Worm (Caenorhabditis elegans) whole organism, L2 larva: ENCODE data around the gene T26E4.18.
A peak's percentile ranks its signal among the peaks of the same experiment; 100 is the strongest.
"Not testable (repeated sequence)": the region's sequence is repeated elsewhere in the genome, so short reads cannot be mapped to it uniquely, and the experiment has no call there.

Experiments used
- C34F6.9 ChIP-seq: fragments of 150-350 bp; optimal IDR thresholded peaks from 2 replicates; lab custom pipeline; 2014; ENCODE audit warnings: missing biosample characterization, missing genetic modification characterization
- F13H6.1 ChIP-seq: sonication (generic microtip); optimal IDR thresholded peaks from 2 replicates; lab custom pipeline; 2016; ENCODE audit warnings: missing genetic modification characterization, missing compliant biosample characterization
- R02D3.7 ChIP-seq: fragments of 150-350 bp; optimal IDR thresholded peaks from 2 replicates; lab custom pipeline; 2014; ENCODE audit warnings: missing biosample characterization, missing genetic modification characterization
- Y55F3AM.14 ChIP-seq: fragments of 200-800 bp; sonication (Bioruptor generic); optimal IDR thresholded peaks from 2 replicates; lab custom pipeline; 2018; ENCODE audit warnings: mild to moderate bottlenecking, missing genetic modification characterization, missing compliant biosample characterization
- ZK546.5 ChIP-seq: sonication (generic microtip); optimal IDR thresholded peaks from 2 replicates; lab custom pipeline; 2017; ENCODE audit warnings: missing biosample characterization, missing genetic modification characterization
- alr-1 ChIP-seq: fragments of 150-350 bp; optimal IDR thresholded peaks from 2 replicates; lab custom pipeline; 2014; ENCODE audit warnings: missing biosample characterization, missing genetic modification characterization
- aly-2 ChIP-seq: fragments of 150-350 bp; optimal IDR thresholded peaks from 2 replicates; lab custom pipeline; 2014; ENCODE audit warnings: missing biosample characterization, missing genetic modification characterization
- ama-1 ChIP-seq: fragments of 150-350 bp; optimal IDR thresholded peaks from 2 replicates; lab custom pipeline; 2018; ENCODE audit warnings: inconsistent platforms
- blmp-1 ChIP-seq: sonication (generic microtip); optimal IDR thresholded peaks from 2 replicates; lab custom pipeline; 2017; ENCODE audit warnings: missing genetic modification characterization, mild to moderate bottlenecking, missing compliant biosample characterization, antibody characterized with exemption, moderate library complexity; ENCODE audit not compliant: insufficient read depth
- ceh-16 ChIP-seq: fragments of 150-350 bp; optimal IDR thresholded peaks from 2 replicates; lab custom pipeline; 2014; ENCODE audit warnings: missing biosample characterization, missing genetic modification characterization
- ceh-82 ChIP-seq: fragments of 150-350 bp; optimal IDR thresholded peaks from 2 replicates; lab custom pipeline; 2014; ENCODE audit warnings: missing biosample characterization, missing genetic modification characterization
- crh-2 ChIP-seq: sonication (generic microtip); optimal IDR thresholded peaks from 2 replicates; lab custom pipeline; 2017; ENCODE audit warnings: missing biosample characterization, missing genetic modification characterization
- egl-27 ChIP-seq: sonication (generic microtip); optimal IDR thresholded peaks from 3 replicates; lab custom pipeline; 2017; ENCODE audit warnings: missing biosample characterization, missing genetic modification reagents, missing genetic modification characterization
- elt-1 ChIP-seq: fragments of 150-350 bp; optimal IDR thresholded peaks from 2 replicates; lab custom pipeline; 2014; ENCODE audit warnings: missing biosample characterization, missing genetic modification characterization
- elt-3 ChIP-seq: sonication (generic microtip); optimal IDR thresholded peaks from 2 replicates; lab custom pipeline; 2017; ENCODE audit warnings: missing biosample characterization, missing genetic modification characterization
- gmeb-1 ChIP-seq: fragments of 150-350 bp; optimal IDR thresholded peaks from 2 replicates; lab custom pipeline; 2014; ENCODE audit warnings: missing biosample characterization, missing genetic modification characterization
- lin-13 ChIP-seq: fragments of 150-350 bp; optimal IDR thresholded peaks from 2 replicates; lab custom pipeline; 2014; ENCODE audit warnings: missing biosample characterization, missing genetic modification reagents, missing genetic modification characterization
- lsy-2 ChIP-seq, 2 experiments: fragments of 150-350 bp in 1 of 2; sonication (generic microtip) in 1 of 2; optimal IDR thresholded peaks; 2 replicates each; lab custom pipeline; 2014 to 2017; ENCODE audit warnings: missing biosample characterization in 2 of 2, missing genetic modification characterization in 2 of 2
- nhr-10 ChIP-seq: sonication (generic microtip); optimal IDR thresholded peaks from 2 replicates; lab custom pipeline; 2017; ENCODE audit warnings: missing biosample characterization, missing genetic modification characterization
- nhr-11 ChIP-seq: fragments of 150-350 bp; optimal IDR thresholded peaks from 2 replicates; lab custom pipeline; 2014; ENCODE audit warnings: missing biosample characterization, missing genetic modification characterization
- nhr-12 ChIP-seq: fragments of 150-350 bp; optimal IDR thresholded peaks from 2 replicates; lab custom pipeline; 2014; ENCODE audit warnings: missing biosample characterization, missing genetic modification characterization
- nhr-21 ChIP-seq: fragments of 150-350 bp; optimal IDR thresholded peaks from 2 replicates; lab custom pipeline; 2014; ENCODE audit warnings: missing biosample characterization, missing genetic modification characterization
- nhr-23 ChIP-seq: fragments of 150-350 bp; optimal IDR thresholded peaks from 2 replicates; lab custom pipeline; 2014; ENCODE audit warnings: missing biosample characterization, missing genetic modification reagents, missing genetic modification characterization
- nhr-237 ChIP-seq: fragments of 150-350 bp; optimal IDR thresholded peaks from 2 replicates; lab custom pipeline; 2014; ENCODE audit warnings: missing biosample characterization, missing genetic modification characterization
- nhr-6 ChIP-seq: fragments of 150-350 bp; optimal IDR thresholded peaks from 2 replicates; lab custom pipeline; 2014; ENCODE audit warnings: missing biosample characterization, missing genetic modification characterization
- nhr-77 ChIP-seq: fragments of 150-350 bp; optimal IDR thresholded peaks from 2 replicates; lab custom pipeline; 2014; ENCODE audit warnings: missing biosample characterization, missing genetic modification characterization
- peb-1 ChIP-seq: fragments of 150-350 bp; optimal IDR thresholded peaks from 2 replicates; lab custom pipeline; 2014; ENCODE audit warnings: missing biosample characterization, missing genetic modification characterization
- sem-4 ChIP-seq: fragments of 150-350 bp; optimal IDR thresholded peaks from 2 replicates; lab custom pipeline; 2014; ENCODE audit warnings: missing biosample characterization, missing genetic modification reagents, missing genetic modification characterization
- skn-1 ChIP-seq: sonication (generic microtip); optimal IDR thresholded peaks from 2 replicates; lab custom pipeline; 2017; ENCODE audit warnings: missing biosample characterization, missing genetic modification characterization
- sma-3 ChIP-seq: sonication (generic microtip); optimal IDR thresholded peaks from 2 replicates; lab custom pipeline; 2016; ENCODE audit warnings: missing genetic modification reagents, missing genetic modification characterization, missing compliant biosample characterization
- unc-39 ChIP-seq: fragments of 150-350 bp; optimal IDR thresholded peaks from 2 replicates; lab custom pipeline; 2014; ENCODE audit warnings: missing biosample characterization, missing genetic modification characterization
- unc-55 ChIP-seq: fragments of 150-350 bp; sonication (generic microtip); optimal IDR thresholded peaks from 3 replicates; lab custom pipeline; 2014; ENCODE audit warnings: missing biosample characterization, missing genetic modification reagents, missing genetic modification characterization
- unc-62 ChIP-seq: fragments of 150-350 bp; optimal IDR thresholded peaks from 2 replicates; lab custom pipeline; 2014; ENCODE audit warnings: missing biosample characterization, missing genetic modification reagents, missing genetic modification characterization
- zag-1 ChIP-seq: fragments of 150-350 bp; optimal IDR thresholded peaks from 2 replicates; lab custom pipeline; 2014; ENCODE audit warnings: missing biosample characterization, missing genetic modification characterization
- ztf-1 ChIP-seq: fragments of 200-800 bp; sonication (Bioruptor generic); conservative IDR thresholded peaks from 2 replicates; pipeline ENCODE4 v1.3.6; 2022; ENCODE audit warnings: missing genetic modification characterization, missing compliant biosample characterization
- ztf-11 ChIP-seq: sonication (generic microtip); optimal IDR thresholded peaks from 2 replicates; lab custom pipeline; 2017; ENCODE audit warnings: missing biosample characterization, missing genetic modification characterization

T26E4.18 gene

DNA sequence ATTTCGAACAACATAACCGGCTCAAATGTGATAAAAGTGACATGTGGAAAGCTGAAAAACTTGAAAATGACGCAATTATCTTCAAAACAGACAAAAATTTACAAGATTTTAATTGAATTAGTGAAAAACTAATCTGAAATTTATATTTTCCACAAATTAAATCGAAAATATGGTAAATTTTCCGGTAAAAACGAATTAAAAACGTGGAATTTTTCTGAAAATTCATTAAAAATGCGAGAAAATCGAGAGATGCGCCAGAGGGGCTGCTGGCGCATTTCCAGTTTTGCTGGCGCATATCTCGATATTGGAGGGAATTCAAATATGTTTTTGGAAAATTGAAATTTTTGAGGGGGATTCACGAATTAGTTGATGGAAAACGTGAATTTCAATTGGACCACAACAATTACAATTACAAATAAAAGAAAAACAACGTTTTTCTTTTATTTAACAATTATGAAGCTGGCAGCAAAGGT is 37.5 kb downstream of the T26E4.18 start, which contains the start of the genes haf-3 and F57A10.2 (continued):
- TF ChIP-seq alr-1 (tag; lab: Kevin White, UChicago) (no peak), gmeb-1 (peak; percentile 99), nhr-21 (tag; lab: Kevin White, UChicago) (peak; percentile 87), aly-2 (tag; lab: Kevin White, UChicago) (no peak), sma-3 (peak; percentile 92), sem-4 (peak; percentile 83), ztf-11 (tag; lab: Kevin White, UChicago) (no peak), unc-55 (GFP tag; lab: Kevin White, UChicago) (peak; percentile 94), crh-2 (tag; lab: Kevin White, UChicago) (peak; percentile 94), C34F6.9 (tag; lab: Kevin White, UChicago) (peak; percentile 96), unc-62 (GFP tag; lab: Kevin White, UChicago) (peak; percentile 33), ZK546.5 (no peak), egl-27 (tag; lab: Kevin White, UChicago) (peak; percentile 92), nhr-237 (tag; lab: Kevin White, UChicago) (peak; percentile 80), elt-3 (no peak), lsy-2 (tag; optimal IDR thresholded peaks at IDR 0.05; lab: Kevin White, UChicago) (peak; percentile 92 to 96), skn-1 (tag; lab: Kevin White, UChicago) (no peak), elt-1 (no peak), nhr-10 (tag; lab: Kevin White, UChicago) (peak; percentile 81), nhr-12 (tag; lab: Kevin White, UChicago) (no peak), ceh-82 (peak; percentile 78), unc-39 (tag; lab: Kevin White, UChicago) (no peak), ama-1 (peak; percentile 60), peb-1 (tag; lab: Kevin White, UChicago) (no peak), ceh-16 (tag; lab: Kevin White, UChicago) (peak; percentile 60), R02D3.7 (peak; percentile 72)

DNA sequence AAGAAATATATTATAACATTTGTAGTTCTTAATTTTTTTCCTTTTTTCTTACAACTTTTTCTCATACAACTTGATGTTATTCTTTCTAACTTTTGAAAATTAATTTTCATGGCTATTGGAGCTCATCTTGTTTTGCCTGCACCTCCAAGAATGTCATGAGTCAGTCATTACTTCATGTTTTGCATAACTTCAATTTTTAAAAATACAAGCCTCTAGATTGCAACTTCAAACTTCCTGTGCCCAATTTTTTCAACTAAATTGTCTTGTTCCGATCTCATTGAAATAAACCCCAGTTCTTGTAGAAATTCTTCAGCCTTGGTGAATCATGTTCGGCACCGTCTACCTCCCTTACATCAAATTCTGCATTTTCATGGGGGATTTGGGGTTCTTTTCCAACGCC is 45.2 kb downstream of the T26E4.18 start, which contains the start of gene str-9:
TSS of gene str-9 (plus strand) at position 301 of the 400 bp plus-strand sequence.
- TF ChIP-seq Y55F3AM.14 (no peak), crh-2 (tag; lab: Kevin White, UChicago) (no peak), peb-1 (tag; lab: Kevin White, UChicago) (no peak), ztf-1 (GFP tag; lab: Robert Waterston, UW) (no peak), alr-1 (tag; lab: Kevin White, UChicago) (no peak), nhr-6 (tag; lab: Kevin White, UChicago) (no peak), gmeb-1 (no peak), ceh-16 (tag; lab: Kevin White, UChicago) (no peak), nhr-12 (tag; lab: Kevin White, UChicago) (no peak), nhr-23 (tag; lab: Kevin White, UChicago) (no peak), unc-55 (GFP tag; lab: Kevin White, UChicago) (no peak), nhr-237 (tag; lab: Kevin White, UChicago) (no peak), blmp-1 (tag; lab: Kevin White, UChicago) (no peak), nhr-10 (tag; lab: Kevin White, UChicago) (no peak), aly-2 (tag; lab: Kevin White, UChicago) (no peak), lin-13 (GFP tag; lab: Kevin White, UChicago) (no peak)

DNA sequence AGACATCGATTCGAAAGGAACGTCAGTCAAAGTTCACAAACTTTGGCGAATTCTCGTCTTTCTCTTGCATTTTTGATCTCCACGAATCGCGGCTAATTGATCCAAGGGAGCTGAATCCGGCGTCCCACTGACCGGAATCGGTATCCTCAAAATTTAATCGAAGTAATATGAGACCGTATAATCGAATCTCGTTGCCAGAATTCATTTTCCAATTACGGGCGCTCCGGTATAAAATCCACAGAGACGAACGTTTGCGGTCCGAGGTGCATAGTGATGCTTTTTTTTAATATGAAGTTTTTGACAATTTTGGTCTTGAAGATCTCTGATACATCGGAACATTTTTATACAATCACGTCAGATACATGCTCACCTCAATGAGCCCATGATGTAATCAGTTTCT is 46.0 kb downstream of the T26E4.18 start:
- no peak for TF ChIP-seq F13H6.1 (tag; lab: Kevin White, UChicago)
- TF ChIP-seq unc-62 (GFP tag; lab: Kevin White, UChicago) = no peak
- no peak for TF ChIP-seq unc-39 (tag; lab: Kevin White, UChicago)
- TF ChIP-seq crh-2 (tag; lab: Kevin White, UChicago) = no peak
- TF ChIP-seq nhr-77 (tag; lab: Kevin White, UChicago) = no peak
- TF ChIP-seq alr-1 (tag; lab: Kevin White, UChicago) = no peak
- TF ChIP-seq lsy-2 (tag; optimal IDR thresholded peaks at IDR 0.05; lab: Kevin White, UChicago) = no peak
- TF ChIP-seq nhr-11 (tag; lab: Kevin White, UChicago) = no peak
- TF ChIP-seq aly-2 (tag; lab: Kevin White, UChicago) = no peak
- TF ChIP-seq blmp-1 (tag; lab: Kevin White, UChicago) = no peak
- no peak for TF ChIP-seq zag-1
- no peak for TF ChIP-seq unc-55 (GFP tag; lab: Kevin White, UChicago)
- no peak for TF ChIP-seq egl-27 (tag; lab: Kevin White, UChicago)
- TF ChIP-seq nhr-21 (tag; lab: Kevin White, UChicago) = no peak

DNA sequence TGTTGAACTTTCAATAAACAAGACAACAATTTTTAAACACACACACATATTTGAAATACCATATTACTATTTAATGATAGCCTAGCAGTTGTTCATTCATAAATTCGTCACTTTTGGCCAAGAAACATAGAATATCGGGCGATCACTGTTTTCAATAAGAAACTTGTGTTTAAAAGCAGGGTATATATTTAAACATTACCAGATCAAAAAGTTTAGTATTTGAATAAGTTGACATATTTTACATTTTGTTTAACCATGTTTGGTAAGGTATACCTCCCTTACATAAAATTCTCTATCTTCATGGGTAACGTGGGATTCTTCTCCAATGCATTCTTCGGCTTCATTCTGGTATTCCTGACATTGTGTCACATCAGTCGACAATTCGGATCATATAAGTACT is 48.9 kb downstream of the T26E4.18 start, which contains the start of gene str-8:
TSS of gene str-8 (plus strand) at position 301 of the 400 bp plus-strand sequence.
- TF ChIP-seq lin-13 (GFP tag; lab: Kevin White, UChicago); elt-3; lsy-2 (tag; optimal IDR thresholded peaks at IDR 0.05; lab: Kevin White, UChicago): not testable (repeated sequence)
